Worm (Caenorhabditis elegans): ENCODE data around the gene clec-138.

ce11 chrII:4665359-4665758 is 45.8 kb upstream of the clec-138 start, which contains the start of gene T05A7.11:
- TF ChIP-seq klf-2 (GFP tag; conservative IDR thresholded peaks at IDR 0.05) (no peak), ztf-23 (GFP tag; IDR thresholded peaks at IDR 0.05) (no peak), tab-1 (GFP tag; IDR thresholded peaks at IDR 0.05) (no peak)
